Fruit fly (Drosophila melanogaster): ENCODE measurements around the gene Amt.

The Amt gene

dm6 chr3R:15263946-15264345, 15.0 kb upstream of the Amt start (continued):
- TF ChIP-seq Hey (tag; optimal IDR thresholded peaks at IDR 0.05) (no peak), CG7839 (tag; optimal IDR thresholded peaks at IDR 0.05) (no peak), HLH4C (GFP tag; IDR thresholded peaks at IDR 0.05; ENCODE audit: partially characterized antibody) (peak; percentile 6; the same call in 2 of the 3 replicates), Sry-β (GFP tag; optimal IDR thresholded peaks at IDR 0.05) (no peak), CG2202 (tag; optimal IDR thresholded peaks at IDR 0.05) (no peak), nmo (GFP tag; optimal IDR thresholded peaks at IDR 0.05) (no peak), mld (GFP tag; IDR thresholded peaks at IDR 0.05; ENCODE audit: partially characterized antibody) (0 out of 3 replicates have a peak, but pooled peaks have one; percentile 17), bab2 (GFP tag; optimal IDR thresholded peaks at IDR 0.05) (no peak), CG4360 (GFP tag; IDR thresholded peaks at IDR 0.05) (no peak), ham (GFP tag; IDR thresholded peaks at IDR 0.05) (no peak), Dref (GFP tag; IDR thresholded peaks at IDR 0.05) (peak; percentile 65), kah (GFP tag; optimal IDR thresholded peaks at IDR 0.05) (no peak), CG11093 (GFP tag; IDR thresholded peaks at IDR 0.05) (no peak), MBD-R2 (GFP tag; IDR thresholded peaks at IDR 0.05) (no peak), D (optimal IDR thresholded peaks at IDR 0.05) (no peak), D (GFP tag; optimal IDR thresholded peaks at IDR 0.05) (no peak), Opbp (GFP tag; IDR thresholded peaks at IDR 0.05; ENCODE audit: partially characterized antibody) (no peak), CoRest (tag; optimal IDR thresholded peaks at IDR 0.05) (no peak), emc (GFP tag; optimal IDR thresholded peaks at IDR 0.05) (no peak), tx (GFP tag; optimal IDR thresholded peaks at IDR 0.05) (no peak), CG15011 (GFP tag; optimal IDR thresholded peaks at IDR 0.05) (no peak), CG2116 (GFP tag; optimal IDR thresholded peaks at IDR 0.05) (no peak), inv (GFP tag; IDR thresholded peaks at IDR 0.05; ENCODE audit: partially characterized antibody) (no peak), sisA (GFP tag; IDR thresholded peaks at IDR 0.05) (no peak), CG1603 (tag; optimal IDR thresholded peaks at IDR 0.05) (no peak), CG9437 (GFP tag; optimal IDR thresholded peaks at IDR 0.05) (no peak), p53 (GFP tag; optimal IDR thresholded peaks at IDR 0.05) (no peak), CTCF (GFP tag; optimal IDR thresholded peaks at IDR 0.05) (no peak), mirr (GFP tag; optimal IDR thresholded peaks at IDR 0.05) (no peak), phol (tag; optimal IDR thresholded peaks at IDR 0.05) (peak; percentile 30), hbn (GFP tag; IDR thresholded peaks at IDR 0.05; ENCODE audit: partially characterized antibody) (peak; percentile 30), NFAT (GFP tag; IDR thresholded peaks at IDR 0.05) (no peak), CG17612 (GFP tag; IDR thresholded peaks at IDR 0.05) (no peak), CG7372 (GFP tag; IDR thresholded peaks at IDR 0.05) (no peak), CG9215 (GFP tag; IDR thresholded peaks at IDR 0.05) (no peak), Hr39 (optimal IDR thresholded peaks at IDR 0.05) (no peak), Nf-YB (GFP tag; optimal IDR thresholded peaks at IDR 0.05) (no peak)

dm6 chr3R:15262710-15263672, 14.1 kb upstream of the Amt start, which contains the start of the genes eIF2gamma and Set:
Gene eIF2gamma (minus strand): TSS chr3R:15263458.
Gene Set (plus strand): TSS chr3R:15263552.
- TF ChIP-seq E2f2 (GFP tag; IDR thresholded peaks at IDR 0.05) = peak; percentile 76
- TF ChIP-seq Lim3 (GFP tag; IDR thresholded peaks at IDR 0.05) = no peak
- no peak for TF ChIP-seq chif (GFP tag; optimal IDR thresholded peaks at IDR 0.05)
- peak; percentile 13 for TF ChIP-seq tup (GFP tag; optimal IDR thresholded peaks at IDR 0.05)
- no peak for TF ChIP-seq chn (GFP tag; optimal IDR thresholded peaks at IDR 0.05)
- TF ChIP-seq Dip3 (GFP tag; optimal IDR thresholded peaks at IDR 0.05) = peak; percentile 59
- TF ChIP-seq HLH3B (GFP tag; IDR thresholded peaks at IDR 0.05) = no peak
- 0 out of 2 replicates have a peak, but pooled peaks have one; percentile 28 for TF ChIP-seq CG10366 (GFP tag; IDR thresholded peaks at IDR 0.05)
- TF ChIP-seq CG7963 (GFP tag; IDR thresholded peaks at IDR 0.05; ENCODE audit: partially characterized antibody) = peak; percentile 98
- no peak for TF ChIP-seq CG31388 (GFP tag; optimal IDR thresholded peaks at IDR 0.05)
- TF ChIP-seq CG9437 (GFP tag; optimal IDR thresholded peaks at IDR 0.05) = no peak
- peak; percentile 59 for TF ChIP-seq Myb (GFP tag; optimal IDR thresholded peaks at IDR 0.05)
- no peak for TF ChIP-seq sisA (GFP tag; IDR thresholded peaks at IDR 0.05)
- peak; percentile 17 for TF ChIP-seq ems (GFP tag; optimal IDR thresholded peaks at IDR 0.05)
- TF ChIP-seq wek (GFP tag; optimal IDR thresholded peaks at IDR 0.05) = no peak
- no peak for TF ChIP-seq jing (GFP tag; optimal IDR thresholded peaks at IDR 0.05)
- TF ChIP-seq CG11504 (tag; optimal IDR thresholded peaks at IDR 0.05) = no peak

All from whole organism, embryonic.